Worm (Caenorhabditis elegans) whole organism, L1 larva: Measurements from ENCODE around the gene F29B9.12.

Experiments used
- Y116A8C.19 ChIP-seq: sonication (generic microtip); optimal IDR thresholded peaks from 2 replicates; lab custom pipeline; 2016; ENCODE audit warnings: missing compliant biosample characterization, missing genetic modification characterization, borderline replicate concordance
- blmp-1 ChIP-seq: fragments of 150-350 bp; optimal IDR thresholded peaks from 2 replicates; lab custom pipeline; 2014; ENCODE audit warnings: missing biosample characterization, missing genetic modification characterization
- ceh-82 ChIP-seq, 3 experiments: fragments of 150-350 bp in 1 of 3; sonication (generic microtip) in 2 of 3; optimal IDR thresholded peaks; 2 replicates each; lab custom pipeline; 2014 to 2017; ENCODE audit warnings: missing biosample characterization in 3 of 3, missing genetic modification characterization in 3 of 3
- dsc-1 ChIP-seq: sonication (generic microtip); optimal IDR thresholded peaks from 2 replicates; lab custom pipeline; 2016; ENCODE audit warnings: mild to moderate bottlenecking, missing genetic modification characterization, missing compliant biosample characterization
- efl-1 ChIP-seq, 4 experiments: fragments of 150-350 bp; optimal IDR thresholded peaks in 3 of 4; peaks in 1 of 4; 1 replicate in 1 of 4; 2 replicates in 3 of 4; lab custom pipeline; 2014; ENCODE audit warnings: missing biosample characterization in 2 of 4, missing genetic modification characterization in 2 of 4, missing genetic modification reagents in 2 of 4
- egl-13 ChIP-seq: sonication (generic microtip); optimal IDR thresholded peaks from 2 replicates; lab custom pipeline; 2016; ENCODE audit warnings: missing genotype, missing genetic modification reagents, missing genetic modification characterization, missing compliant biosample characterization
- elt-3 ChIP-seq, 6 experiments: fragments of 150-350 bp in 1 of 6; sonication (generic microtip); optimal IDR thresholded peaks; 2 replicates each; lab custom pipeline; 2017 to 2018; ENCODE audit warnings: missing biosample characterization in 6 of 6, missing genetic modification characterization in 6 of 6, inconsistent platforms in 1 of 6
- ets-5 ChIP-seq: fragments of 200-800 bp; sonication (Bioruptor generic); IDR thresholded peaks from 2 replicates; pipeline ENCODE4 v1.3.6; 2022; ENCODE audit warnings: missing genetic modification characterization, missing compliant biosample characterization
- fkh-10 ChIP-seq: sonication (generic microtip); optimal IDR thresholded peaks from 2 replicates; lab custom pipeline; 2017; ENCODE audit warnings: missing biosample characterization, missing genetic modification reagents, missing genetic modification characterization
- fkh-8 ChIP-seq: sonication (generic microtip); optimal IDR thresholded peaks from 2 replicates; lab custom pipeline; 2016; ENCODE audit warnings: mild to moderate bottlenecking, missing genetic modification characterization, missing compliant biosample characterization
- hlh-17 ChIP-seq: fragments of 200-800 bp; sonication (Bioruptor generic); optimal IDR thresholded peaks from 2 replicates; lab custom pipeline; 2018; ENCODE audit warnings: missing genetic modification characterization, mild to moderate bottlenecking, missing compliant biosample characterization, moderate library complexity, borderline replicate concordance
- hpl-2 ChIP-seq: fragments of 150-350 bp; optimal IDR thresholded peaks from 2 replicates; lab custom pipeline; 2014; ENCODE audit warnings: missing biosample characterization, missing genetic modification reagents, missing genetic modification characterization
- irx-1 ChIP-seq: sonication (generic microtip); optimal IDR thresholded peaks from 2 replicates; lab custom pipeline; 2016; ENCODE audit warnings: missing genetic modification characterization, missing compliant biosample characterization
- lin-14 ChIP-seq: fragments of 200-800 bp; sonication (Bioruptor generic); optimal IDR thresholded peaks from 2 replicates; lab custom pipeline; 2018; ENCODE audit warnings: mild to moderate bottlenecking, missing genetic modification characterization, moderate library complexity, missing compliant biosample characterization
- lin-35 ChIP-seq, 2 experiments: fragments of 150-350 bp; optimal IDR thresholded peaks; 2 replicates each; lab custom pipeline; 2014; ENCODE audit warnings: missing biosample characterization in 2 of 2, missing genetic modification characterization in 2 of 2, missing genetic modification reagents in 2 of 2
- mab-9 ChIP-seq: fragments of 200-800 bp; sonication (Bioruptor generic); IDR thresholded peaks from 2 replicates; pipeline ENCODE4 v1.3.6; 2022; ENCODE audit warnings: missing genetic modification reagents, missing genetic modification characterization, missing compliant biosample characterization
- mdl-1 ChIP-seq, 2 experiments: fragments of 150-350 bp; optimal IDR thresholded peaks; 2 replicates each; lab custom pipeline; 2014 to 2017; ENCODE audit warnings: missing biosample characterization in 2 of 2, missing genetic modification characterization in 2 of 2, inconsistent platforms in 1 of 2
- nhr-11 ChIP-seq: fragments of 150-350 bp; optimal IDR thresholded peaks from 2 replicates; lab custom pipeline; 2014; ENCODE audit warnings: missing biosample characterization, missing genetic modification characterization
- nhr-20 ChIP-seq: sonication (generic microtip); optimal IDR thresholded peaks from 2 replicates; lab custom pipeline; 2016; ENCODE audit warnings: mild to moderate bottlenecking, missing genetic modification characterization, missing compliant biosample characterization
- nhr-28 ChIP-seq: fragments of 150-350 bp; optimal IDR thresholded peaks from 2 replicates; lab custom pipeline; 2014; ENCODE audit warnings: missing biosample characterization, missing genetic modification characterization
- nhr-76 ChIP-seq: sonication (generic microtip); optimal IDR thresholded peaks from 2 replicates; lab custom pipeline; 2017; ENCODE audit warnings: missing biosample characterization, missing genetic modification characterization
- pag-3 ChIP-seq: sonication (generic microtip); optimal IDR thresholded peaks from 2 replicates; lab custom pipeline; 2017; ENCODE audit warnings: missing genetic modification characterization, mild to moderate bottlenecking, missing compliant biosample characterization, antibody characterized with exemption, borderline replicate concordance; ENCODE audit not compliant: insufficient read depth
- rnt-1 ChIP-seq: sonication (generic microtip); optimal IDR thresholded peaks from 2 replicates; lab custom pipeline; 2016; ENCODE audit warnings: mild to moderate bottlenecking, missing genetic modification characterization, moderate library complexity, missing compliant biosample characterization
- snu-23 ChIP-seq: sonication (generic microtip); optimal IDR thresholded peaks from 2 replicates; lab custom pipeline; 2016; ENCODE audit warnings: missing genetic modification characterization, missing compliant biosample characterization
- sptf-1 ChIP-seq: fragments of 150-350 bp; optimal IDR thresholded peaks from 2 replicates; lab custom pipeline; 2014; ENCODE audit warnings: missing biosample characterization, missing genetic modification characterization
- sup-37 ChIP-seq: fragments of 200-800 bp; sonication (Bioruptor generic); optimal IDR thresholded peaks from 2 replicates; lab custom pipeline; 2018; ENCODE audit warnings: mild to moderate bottlenecking, missing genetic modification characterization, missing compliant biosample characterization
- unc-130 ChIP-seq: fragments of 150-350 bp; optimal IDR thresholded peaks from 2 replicates; lab custom pipeline; 2017; ENCODE audit warnings: missing biosample characterization, missing genetic modification characterization, inconsistent platforms
- unc-30 ChIP-seq: sonication (generic microtip); optimal IDR thresholded peaks from 2 replicates; lab custom pipeline; 2017; ENCODE audit warnings: missing biosample characterization, missing genetic modification characterization
- unc-86 ChIP-seq: sonication (generic microtip); optimal IDR thresholded peaks from 2 replicates; lab custom pipeline; 2016; ENCODE audit warnings: missing genetic modification characterization, missing compliant biosample characterization
- unc-98 ChIP-seq: fragments of 200-800 bp; sonication (Bioruptor generic); IDR thresholded peaks from 2 replicates; pipeline ENCODE4 v1.3.6; 2022; ENCODE audit warnings: missing genetic modification characterization, missing compliant biosample characterization
- ztf-4 ChIP-seq: fragments of 150-350 bp; optimal IDR thresholded peaks from 2 replicates; lab custom pipeline; 2014; ENCODE audit warnings: missing biosample characterization, missing genetic modification characterization

Gene F29B9.12

DNA sequence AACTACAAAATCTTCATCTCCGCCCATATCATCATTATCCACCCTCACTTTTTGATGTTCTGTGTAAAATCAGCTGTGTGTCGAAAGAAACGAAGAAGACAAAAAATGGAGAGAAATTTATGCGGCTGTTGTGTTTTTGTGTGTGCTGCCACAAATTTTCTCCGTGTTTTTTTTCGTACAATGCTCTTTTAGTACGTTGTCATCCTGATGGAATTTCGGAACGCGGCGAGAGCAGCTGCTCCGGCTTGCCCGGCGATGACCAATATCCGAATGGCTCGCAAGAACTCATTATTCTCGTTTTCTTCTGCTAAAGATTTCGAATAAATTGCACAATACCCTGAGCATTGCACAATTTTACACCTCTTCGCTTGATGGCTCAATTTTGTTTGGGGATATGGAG, 30.0 kb upstream of the F29B9.12 start:
- no peak for TF ChIP-seq unc-30
- no peak for TF ChIP-seq nhr-28 (tag; lab: Kevin White, UChicago)
- no peak for TF ChIP-seq sptf-1 (tag; lab: Kevin White, UChicago)
- no peak for TF ChIP-seq hlh-17
- TF ChIP-seq mab-9 (GFP tag; lab: Robert Waterston, UW) = no peak
- no peak for TF ChIP-seq fkh-10 (GFP tag; lab: Kevin White, UChicago)
- TF ChIP-seq dsc-1 (tag; lab: Kevin White, UChicago) = no peak
- TF ChIP-seq rnt-1 (tag; lab: Kevin White, UChicago) = no peak
- TF ChIP-seq ceh-82 (tag; optimal IDR thresholded peaks at IDR 0.05; lab: Kevin White, UChicago) = no peak
- TF ChIP-seq nhr-20 (tag; lab: Kevin White, UChicago) = no peak
- no peak for TF ChIP-seq egl-13 (tag; lab: Kevin White, UChicago)
- TF ChIP-seq pag-3 (tag; lab: Kevin White, UChicago) = no peak
- no peak for TF ChIP-seq unc-86
- TF ChIP-seq lin-35 (GFP tag; optimal IDR thresholded peaks at IDR 0.05; lab: Kevin White, UChicago) = no peak
- no peak for TF ChIP-seq ets-5 (GFP tag; lab: Robert Waterston, UW)
- no peak for TF ChIP-seq mdl-1 (tag; optimal IDR thresholded peaks at IDR 0.05; lab: Kevin White, UChicago)
- no peak for TF ChIP-seq hpl-2 (GFP tag; lab: Kevin White, UChicago)

DNA sequence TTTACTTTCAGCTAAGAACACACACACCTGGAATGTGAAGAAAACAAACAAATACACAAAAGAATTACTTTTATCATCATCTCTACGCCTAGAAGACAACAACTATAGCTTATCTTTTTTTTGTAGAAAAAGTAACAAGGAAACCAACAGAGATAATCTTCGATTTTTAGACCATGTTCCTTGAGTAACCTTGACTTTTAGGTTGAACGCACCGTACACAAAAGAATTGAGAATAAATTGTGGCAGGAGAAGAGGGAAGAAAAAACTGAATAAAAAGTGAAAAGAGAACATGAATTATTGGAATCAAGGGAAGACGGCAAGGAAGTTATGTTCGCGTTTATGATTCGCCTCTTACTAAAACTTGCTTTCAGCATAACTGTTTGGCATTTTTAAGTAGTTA, 28.4 kb upstream of the F29B9.12 start:
- peak; percentile 63 for TF ChIP-seq blmp-1 (tag; lab: Kevin White, UChicago)
- no peak for TF ChIP-seq nhr-76 (tag; lab: Kevin White, UChicago)
- TF ChIP-seq elt-3 (tag; optimal IDR thresholded peaks at IDR 0.05; lab: Kevin White, UChicago) = peak in 1 of 6 experiments; percentile 43
- no peak for TF ChIP-seq sup-37 (GFP tag; lab: Kevin White, UChicago)
- no peak for TF ChIP-seq pag-3 (tag; lab: Kevin White, UChicago)
- TF ChIP-seq, all 84 proteins: peak for 2

DNA sequence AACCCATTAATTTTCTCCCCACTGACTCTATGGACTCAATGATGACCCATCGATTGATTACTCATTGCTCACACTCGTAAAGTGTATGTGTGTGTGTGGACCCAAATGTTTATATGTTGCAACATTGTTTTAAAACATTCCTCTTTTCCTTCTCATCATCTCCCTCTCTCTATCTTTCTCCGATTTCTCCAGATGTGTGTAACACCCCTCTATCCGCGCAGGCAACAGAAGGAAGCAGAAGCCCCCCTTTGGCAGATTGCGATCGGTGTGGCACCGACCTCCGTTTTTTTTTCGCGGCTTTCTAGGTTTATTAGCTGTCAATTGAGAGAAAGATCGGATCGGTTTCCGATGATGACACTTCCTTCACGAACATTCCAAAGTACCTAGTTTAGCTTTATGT, 25.8 kb upstream of the F29B9.12 start:
- TF ChIP-seq fkh-8 (tag; lab: Kevin White, UChicago) = no peak
- TF ChIP-seq blmp-1 (tag; lab: Kevin White, UChicago) = peak; percentile 42
- peak; percentile 22 for TF ChIP-seq rnt-1 (tag; lab: Kevin White, UChicago)
- TF ChIP-seq dsc-1 (tag; lab: Kevin White, UChicago) = peak; percentile 59
- TF ChIP-seq egl-13 (tag; lab: Kevin White, UChicago) = no peak
- TF ChIP-seq, all 84 proteins: peak for 3

DNA sequence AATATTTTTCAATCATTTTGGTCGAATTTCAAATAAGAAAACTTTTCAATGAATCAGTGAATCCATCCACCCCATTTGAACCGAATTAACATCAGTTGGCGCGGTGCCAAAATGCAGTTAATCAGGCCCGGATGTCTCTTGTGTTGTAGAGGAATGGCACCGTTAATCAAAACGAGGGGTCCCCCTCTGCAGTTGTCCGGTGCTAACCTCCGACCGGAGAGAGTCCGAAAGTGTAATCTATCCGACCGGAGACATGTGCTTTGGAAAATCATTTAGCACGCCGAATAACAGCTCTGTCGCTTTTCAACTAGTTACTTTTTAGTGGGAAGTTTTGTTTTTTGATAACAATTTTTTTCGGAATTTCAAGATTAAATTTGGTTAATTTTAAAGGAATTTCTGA, 24.1 kb upstream of the F29B9.12 start:
- TF ChIP-seq irx-1 (tag; lab: Kevin White, UChicago) (no peak), efl-1 (optimal IDR thresholded peaks at IDR 0.05; lab: Kevin White, UChicago) (no peak), efl-1 (GFP tag; optimal IDR thresholded peaks at IDR 0.05 in 1 of 2; lab: Kevin White, UChicago) (peak in 1 of 2 experiments; percentile 51), nhr-11 (tag; lab: Kevin White, UChicago) (no peak), ztf-4 (tag; lab: Kevin White, UChicago) (no peak), mab-9 (GFP tag; lab: Robert Waterston, UW) (no peak), pag-3 (tag; lab: Kevin White, UChicago) (peak; percentile 45), rnt-1 (tag; lab: Kevin White, UChicago) (peak; percentile 34), unc-130 (tag; lab: Kevin White, UChicago) (peak; percentile 15), dsc-1 (tag; lab: Kevin White, UChicago) (peak; percentile 88), lin-14 (GFP tag; lab: Kevin White, UChicago) (peak; percentile 35)

DNA sequence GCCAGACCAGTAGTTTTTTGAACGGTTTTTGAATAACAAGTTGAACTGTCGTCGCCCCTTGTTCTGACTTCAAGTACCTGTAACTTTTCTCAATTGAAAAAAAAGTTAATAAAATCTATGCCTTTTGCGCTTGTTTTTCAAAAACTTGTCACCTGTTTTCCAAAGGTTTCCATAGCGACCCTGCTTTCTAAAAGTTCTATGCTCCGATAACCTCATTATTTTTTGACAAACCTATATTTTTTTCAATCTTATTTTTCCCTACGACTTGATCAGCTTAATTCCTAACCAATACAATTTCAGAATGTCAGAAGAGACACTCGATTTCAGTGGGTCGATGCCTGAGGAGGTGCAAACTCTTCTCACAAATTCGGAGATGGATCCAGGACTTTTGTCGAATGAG, 22.0 kb upstream of the F29B9.12 start, which contains the start of gene F29B9.8:
Gene F29B9.8 (plus strand): TSS at position 301 of the 400 bp plus-strand sequence.
- TF ChIP-seq snu-23 = no peak
- no peak for TF ChIP-seq unc-98
- no peak for TF ChIP-seq unc-30
- no peak for TF ChIP-seq efl-1 (optimal IDR thresholded peaks at IDR 0.05; lab: Kevin White, UChicago)
- TF ChIP-seq efl-1 (GFP tag; optimal IDR thresholded peaks at IDR 0.05 in 1 of 2; lab: Kevin White, UChicago) = peak in 1 of 2 experiments; percentile 29
- no peak for TF ChIP-seq Y116A8C.19 (tag; lab: Kevin White, UChicago)
- no peak for TF ChIP-seq ets-5 (GFP tag; lab: Robert Waterston, UW)
